Worm (Caenorhabditis elegans) whole organism, young adult: Measurements from ENCODE around the gene C07E3.10.
A peak's percentile ranks its signal among the peaks of the same experiment; 100 is the strongest.

Experiments used
- B0035.1 ChIP-seq: sonication (generic microtip); optimal IDR thresholded peaks from 2 replicates; lab custom pipeline; 2016; ENCODE audit warnings: missing genetic modification characterization, mild to moderate bottlenecking, missing compliant biosample characterization, missing genotype, missing genetic modification reagents
- B0261.1 ChIP-seq: sonication (generic microtip); optimal IDR thresholded peaks from 2 replicates; lab custom pipeline; 2016; ENCODE audit warnings: mild to moderate bottlenecking, missing genetic modification characterization, moderate library complexity, missing compliant biosample characterization
- C06A6.2 ChIP-seq: fragments of 200-800 bp; sonication (Bioruptor generic); conservative IDR thresholded peaks from 2 replicates; pipeline ENCODE4 v1.3.6; 2022; ENCODE audit warnings: missing genetic modification characterization, missing compliant biosample characterization
- F10E7.11 ChIP-seq: sonication (generic microtip); optimal IDR thresholded peaks from 2 replicates; lab custom pipeline; 2017; ENCODE audit warnings: mild to moderate bottlenecking, missing genetic modification characterization, moderate library complexity, missing compliant biosample characterization
- F22D6.2 ChIP-seq: sonication (generic microtip); optimal IDR thresholded peaks from 2 replicates; lab custom pipeline; 2016; ENCODE audit warnings: mild to moderate bottlenecking, missing genetic modification characterization, missing compliant biosample characterization
- F23B12.7 ChIP-seq: sonication (generic microtip); optimal IDR thresholded peaks from 2 replicates; lab custom pipeline; 2017; ENCODE audit warnings: missing genetic modification characterization, mild to moderate bottlenecking, missing compliant biosample characterization, antibody characterized with exemption, moderate library complexity; ENCODE audit not compliant: insufficient read depth
- F33H1.4 ChIP-seq: fragments of 200-800 bp; sonication (Bioruptor generic); IDR thresholded peaks from 2 replicates; pipeline ENCODE4 v1.3.6; 2022; ENCODE audit warnings: missing genetic modification reagents, missing genetic modification characterization, missing compliant biosample characterization
- F49E8.2 ChIP-seq: sonication (generic microtip); optimal IDR thresholded peaks from 3 replicates; lab custom pipeline; 2017; ENCODE audit warnings: missing genetic modification characterization, mild to moderate bottlenecking, missing compliant biosample characterization, antibody characterized with exemption, moderate library complexity; ENCODE audit not compliant: insufficient read depth
- F52B5.7 ChIP-seq: sonication (generic microtip); optimal IDR thresholded peaks from 2 replicates; lab custom pipeline; 2016; ENCODE audit warnings: mild to moderate bottlenecking, missing genetic modification characterization, missing compliant biosample characterization
- F57C9.4 ChIP-seq: sonication (generic microtip); optimal IDR thresholded peaks from 2 replicates; lab custom pipeline; 2017; ENCODE audit warnings: mild to moderate bottlenecking, missing genetic modification characterization, missing compliant biosample characterization
- T26A5.8 ChIP-seq: sonication (generic microtip); optimal IDR thresholded peaks from 2 replicates; lab custom pipeline; 2016; ENCODE audit warnings: missing genetic modification characterization, missing compliant biosample characterization
- Y56A3A.18 ChIP-seq: fragments of 200-800 bp; sonication (Bioruptor generic); IDR thresholded peaks from 2 replicates; pipeline ENCODE4 v1.3.6; 2022; ENCODE audit warnings: missing genetic modification reagents, missing genetic modification characterization, missing compliant biosample characterization
- Y67H2A.10 ChIP-seq: fragments of 200-800 bp; sonication (Bioruptor generic); conservative IDR thresholded peaks from 2 replicates; pipeline ENCODE4 v1.3.6; 2022; ENCODE audit warnings: missing genetic modification reagents, missing genetic modification characterization, missing compliant biosample characterization
- Y79H2A.3 ChIP-seq: fragments of 200-800 bp; sonication (Bioruptor generic); conservative IDR thresholded peaks from 2 replicates; pipeline ENCODE4 v1.3.6; 2022; ENCODE audit warnings: missing genetic modification reagents, missing genetic modification characterization, missing compliant biosample characterization
- aptf-3 ChIP-seq: fragments of 200-800 bp; sonication (Bioruptor generic); IDR thresholded peaks from 2 replicates; pipeline ENCODE4 v1.3.6; 2022; ENCODE audit warnings: missing genetic modification characterization, missing compliant biosample characterization
- attf-5 ChIP-seq: fragments of 200-800 bp; sonication (Bioruptor generic); optimal IDR thresholded peaks from 2 replicates; lab custom pipeline; 2018; ENCODE audit warnings: mild to moderate bottlenecking, missing genetic modification characterization, missing compliant biosample characterization
- bed-2 ChIP-seq: fragments of 200-800 bp; sonication (Bioruptor generic); IDR thresholded peaks from 2 replicates; pipeline ENCODE4 v1.3.6; 2022; ENCODE audit warnings: missing genetic modification reagents, missing genetic modification characterization, missing compliant biosample characterization
- cebp-1 ChIP-seq, 2 experiments: fragments of 200-800 bp in 1 of 2; sonication (Bioruptor generic) in 1 of 2; sonication (generic microtip) in 1 of 2; IDR thresholded peaks in 1 of 2; optimal IDR thresholded peaks in 1 of 2; 2 replicates each; pipeline versions ENCODE4 v1.3.6 to Lab custom; 2017 to 2022; ENCODE audit warnings: missing compliant biosample characterization in 2 of 2, missing genetic modification characterization in 2 of 2, mild to moderate bottlenecking in 1 of 2, missing genetic modification reagents in 1 of 2, moderate library complexity in 1 of 2
- ceh-40 ChIP-seq: fragments of 200-800 bp; sonication (Bioruptor generic); IDR thresholded peaks from 2 replicates; pipeline ENCODE4 v1.3.6; 2022; ENCODE audit warnings: missing genetic modification characterization, missing compliant biosample characterization
- ceh-58 ChIP-seq: fragments of 200-800 bp; sonication (Bioruptor generic); IDR thresholded peaks from 2 replicates; pipeline ENCODE4 v1.3.6; 2022; ENCODE audit warnings: missing genetic modification characterization, missing compliant biosample characterization
- ceh-91 ChIP-seq: fragments of 200-800 bp; sonication (Bioruptor generic); IDR thresholded peaks from 2 replicates; pipeline ENCODE4 v1.3.6; 2022; ENCODE audit warnings: missing genetic modification reagents, missing genetic modification characterization, missing compliant biosample characterization
- die-1 ChIP-seq: sonication (generic microtip); optimal IDR thresholded peaks from 2 replicates; lab custom pipeline; 2016; ENCODE audit warnings: missing genotype, mild to moderate bottlenecking, missing genetic modification characterization, missing compliant biosample characterization
- dox-1 ChIP-seq: fragments of 200-800 bp; sonication (Bioruptor generic); IDR thresholded peaks from 2 replicates; pipeline ENCODE4 v1.3.6; 2022; ENCODE audit warnings: missing genetic modification reagents, missing genetic modification characterization, missing compliant biosample characterization
- egl-44 ChIP-seq: fragments of 200-800 bp; sonication (Bioruptor generic); IDR thresholded peaks from 2 replicates; pipeline ENCODE4 v1.3.6; 2022; ENCODE audit warnings: missing genetic modification reagents, missing genetic modification characterization, missing compliant biosample characterization
- hlh-12 ChIP-seq: sonication (generic microtip); optimal IDR thresholded peaks from 2 replicates; lab custom pipeline; 2016; ENCODE audit warnings: missing genetic modification characterization, missing compliant biosample characterization
- lag-1 ChIP-seq: fragments of 200-800 bp; sonication (Bioruptor generic); IDR thresholded peaks from 2 replicates; pipeline ENCODE4 v1.3.6; 2022; ENCODE audit warnings: missing genetic modification reagents, missing genetic modification characterization, missing compliant biosample characterization
- let-607 ChIP-seq, 2 experiments: fragments of 200-800 bp in 1 of 2; sonication (Bioruptor generic) in 1 of 2; sonication (generic microtip) in 1 of 2; optimal IDR thresholded peaks; 2 replicates each; lab custom pipeline; 2016 to 2018; ENCODE audit warnings: mild to moderate bottlenecking in 2 of 2, missing compliant biosample characterization in 2 of 2, missing genetic modification characterization in 2 of 2, moderate library complexity in 2 of 2, missing genotype in 1 of 2
- lir-1 ChIP-seq: fragments of 200-800 bp; sonication (Bioruptor generic); conservative IDR thresholded peaks from 2 replicates; pipeline ENCODE4 v1.3.6; 2022; ENCODE audit warnings: missing genetic modification reagents, missing genetic modification characterization, missing compliant biosample characterization
- madf-3 ChIP-seq: fragments of 200-800 bp; sonication (Bioruptor generic); IDR thresholded peaks from 2 replicates; pipeline ENCODE4 v1.3.6; 2022; ENCODE audit warnings: missing genetic modification reagents, missing genetic modification characterization, missing compliant biosample characterization
- madf-6 ChIP-seq: fragments of 200-800 bp; sonication (Bioruptor generic); IDR thresholded peaks from 2 replicates; pipeline ENCODE4 v1.3.6; 2022; ENCODE audit warnings: missing genetic modification reagents, missing genetic modification characterization, missing compliant biosample characterization
- mel-28 ChIP-seq: sonication (generic microtip); optimal IDR thresholded peaks from 2 replicates; lab custom pipeline; 2016; ENCODE audit warnings: borderline replicate concordance, mild to moderate bottlenecking, missing genetic modification characterization, missing compliant biosample characterization
- mxl-1 ChIP-seq: sonication (generic microtip); optimal IDR thresholded peaks from 2 replicates; lab custom pipeline; 2016; ENCODE audit warnings: missing genetic modification characterization, missing compliant biosample characterization
- nfya-2 ChIP-seq: fragments of 200-800 bp; sonication (Bioruptor generic); IDR thresholded peaks from 2 replicates; pipeline ENCODE4 v1.3.6; 2022; ENCODE audit warnings: missing genetic modification reagents, missing genetic modification characterization, missing compliant biosample characterization
- nhr-120 ChIP-seq: fragments of 200-800 bp; sonication (Bioruptor generic); IDR thresholded peaks from 2 replicates; pipeline ENCODE4 v1.3.6; 2022; ENCODE audit warnings: missing genetic modification characterization, missing compliant biosample characterization
- nhr-90 ChIP-seq: sonication (generic microtip); optimal IDR thresholded peaks from 2 replicates; lab custom pipeline; 2016; ENCODE audit warnings: missing genotype, mild to moderate bottlenecking, missing genetic modification characterization, missing compliant biosample characterization
- pbrm-1 ChIP-seq: fragments of 200-800 bp; sonication (Bioruptor generic); IDR thresholded peaks from 2 replicates; pipeline ENCODE4 v1.3.6; 2022; ENCODE audit warnings: missing genetic modification reagents, missing genetic modification characterization, missing compliant biosample characterization
- rcor-1 ChIP-seq: fragments of 200-800 bp; sonication (Bioruptor generic); IDR thresholded peaks from 2 replicates; pipeline ENCODE4 v1.3.6; 2022; ENCODE audit warnings: missing genetic modification reagents, missing genetic modification characterization, missing compliant biosample characterization
- repo-1 ChIP-seq: sonication (generic microtip); optimal IDR thresholded peaks from 2 replicates; lab custom pipeline; 2017; ENCODE audit warnings: mild to moderate bottlenecking, missing genetic modification characterization, missing compliant biosample characterization
- rpc-1 ChIP-seq, 2 experiments: fragments of 150-350 bp in 1 of 2; sonication (generic microtip) in 1 of 2; optimal IDR thresholded peaks; 2 replicates each; lab custom pipeline; 2014 to 2018; ENCODE audit warnings: missing biosample characterization in 1 of 2, missing genetic modification characterization in 1 of 2, missing genetic modification reagents in 1 of 2, missing genotype in 1 of 2
- sdz-38 ChIP-seq: sonication (generic microtip); optimal IDR thresholded peaks from 2 replicates; lab custom pipeline; 2016; ENCODE audit warnings: missing genotype, missing genetic modification characterization, missing compliant biosample characterization
- snpc-1.3 ChIP-seq: sonication (generic microtip); optimal IDR thresholded peaks from 2 replicates; lab custom pipeline; 2017; ENCODE audit warnings: missing genetic modification characterization, mild to moderate bottlenecking, missing compliant biosample characterization, antibody characterized with exemption, moderate library complexity, missing genotype, missing genetic modification reagents; ENCODE audit not compliant: insufficient read depth
- snpc-4 ChIP-seq, 5 experiments: fragments of 150-350 bp in 1 of 5; sonication (generic microtip) in 4 of 5; optimal IDR thresholded peaks; 2 replicates each; lab custom pipeline; 2014 to 2018; ENCODE audit warnings: missing genetic modification characterization in 5 of 5, missing biosample characterization in 3 of 5, antibody characterized with exemption in 2 of 5, mild to moderate bottlenecking in 2 of 5, missing compliant biosample characterization in 2 of 5, missing genotype in 2 of 5, moderate library complexity in 2 of 5, missing genetic modification reagents in 1 of 5
- unc-62 ChIP-seq: fragments of 150-350 bp; optimal IDR thresholded peaks from 2 replicates; lab custom pipeline; 2014; ENCODE audit warnings: missing biosample characterization, missing genetic modification reagents, missing genetic modification characterization
- zim-3 ChIP-seq: sonication (generic microtip); optimal IDR thresholded peaks from 2 replicates; lab custom pipeline; 2017; ENCODE audit warnings: mild to moderate bottlenecking, missing genetic modification characterization, moderate library complexity, missing compliant biosample characterization
- ztf-22 ChIP-seq: fragments of 200-800 bp; sonication (Bioruptor generic); optimal IDR thresholded peaks from 2 replicates; lab custom pipeline; 2018; ENCODE audit warnings: mild to moderate bottlenecking, missing genetic modification characterization, moderate library complexity, missing compliant biosample characterization

The C07E3.10 gene

ce11 chrII:10393282-10394179 lies 47.4 kb downstream of the C07E3.10 start, which contains the start of gene gpd-1 (continued):
- TF ChIP-seq rpc-1 (optimal IDR thresholded peaks at IDR 0.05; lab: Kevin White, UChicago), result no peak
- TF ChIP-seq rpc-1 (tag; optimal IDR thresholded peaks at IDR 0.05; lab: Kevin White, UChicago), result no peak
- no peak for TF ChIP-seq aptf-3 (GFP tag; lab: Robert Waterston, UW)
- no peak for TF ChIP-seq nhr-90 (tag; lab: Kevin White, UChicago)
- peak; percentile 98 for TF ChIP-seq ceh-91 (GFP tag; lab: Robert Waterston, UW)
- no peak for TF ChIP-seq unc-62 (GFP tag; lab: Kevin White, UChicago)
- TF ChIP-seq sdz-38, result no peak
- no peak for TF ChIP-seq B0261.1
- TF ChIP-seq Y67H2A.10 (GFP tag; lab: Robert Waterston, UW), result no peak; the same call in 1 of the 2 replicates
- TF ChIP-seq rcor-1 (GFP tag; lab: Robert Waterston, UW), result peak; percentile 70
- TF ChIP-seq nhr-120, result no peak
- peak; percentile 10 for TF ChIP-seq repo-1
- no peak for TF ChIP-seq mxl-1 (tag; lab: Kevin White, UChicago)
- TF ChIP-seq ceh-58 (GFP tag; lab: Robert Waterston, UW), result no peak
- peak; percentile 62 for TF ChIP-seq F49E8.2 (tag; lab: Kevin White, UChicago)
- TF ChIP-seq nfya-2 (GFP tag; lab: Robert Waterston, UW), result no peak
- no peak for TF ChIP-seq Y56A3A.18 (GFP tag; lab: Robert Waterston, UW)
- TF ChIP-seq F10E7.11 (tag; lab: Kevin White, UChicago), result peak; percentile 53
- no peak for TF ChIP-seq attf-5
- peak; percentile 82 for TF ChIP-seq snpc-1.3
- no peak for TF ChIP-seq T26A5.8 (tag; lab: Kevin White, UChicago)
- TF ChIP-seq die-1 (tag; lab: Kevin White, UChicago), result no peak
- no peak for TF ChIP-seq bed-2
- no peak for TF ChIP-seq B0035.1 (tag; lab: Kevin White, UChicago)
- peak; percentile 86 for TF ChIP-seq Y79H2A.3 (GFP tag; lab: Robert Waterston, UW)
- TF ChIP-seq F22D6.2 (tag; lab: Kevin White, UChicago), result no peak
- TF ChIP-seq snpc-4 (GFP tag; optimal IDR thresholded peaks at IDR 0.05; lab: Kevin White, UChicago), result peak; percentile 36
- peak in 2 of 4 experiments; percentile 2 to 53 for TF ChIP-seq snpc-4 (tag; optimal IDR thresholded peaks at IDR 0.05; lab: Kevin White, UChicago)
- TF ChIP-seq F52B5.7 (tag; lab: Kevin White, UChicago), result no peak
- no peak for TF ChIP-seq lag-1 (GFP tag; lab: Robert Waterston, UW)
- TF ChIP-seq lir-1 (GFP tag; lab: Robert Waterston, UW), result peak; percentile 82
- TF ChIP-seq C06A6.2 (GFP tag; lab: Robert Waterston, UW), result no peak
- TF ChIP-seq ztf-22, result no peak
- TF ChIP-seq F57C9.4 (tag; lab: Kevin White, UChicago), result peak; percentile 62
- peak; percentile 99 for TF ChIP-seq madf-6 (GFP tag; lab: Robert Waterston, UW)
- no peak for TF ChIP-seq hlh-12
- TF ChIP-seq dox-1 (GFP tag; lab: Robert Waterston, UW), result peak; percentile 80
- no peak for TF ChIP-seq let-607 (tag; optimal IDR thresholded peaks at IDR 0.05; lab: Kevin White, UChicago)
- TF ChIP-seq zim-3 (tag; lab: Kevin White, UChicago), result no peak
- 0 out of 2 replicates have a peak, but pooled peaks have one; percentile 7 for TF ChIP-seq ceh-40
- peak; percentile 97 for TF ChIP-seq F33H1.4
- peak; percentile 78; the same call in 1 of the 2 replicates for TF ChIP-seq madf-3
- no peak for TF ChIP-seq mel-28 (tag; lab: Kevin White, UChicago)
- TF ChIP-seq pbrm-1 (GFP tag; lab: Robert Waterston, UW), result peak; percentile 69
- TF ChIP-seq egl-44 (GFP tag; lab: Robert Waterston, UW), result no peak
- TF ChIP-seq F23B12.7 (tag; lab: Kevin White, UChicago), result no peak
- no peak for TF ChIP-seq cebp-1 (GFP tag; IDR thresholded peaks at IDR 0.05; lab: Robert Waterston, UW)
- peak; percentile 36 for TF ChIP-seq cebp-1 (tag; optimal IDR thresholded peaks at IDR 0.05; lab: Kevin White, UChicago)
